Fruit fly (Drosophila melanogaster) S2 (cell line): ENCODE measurements around the gene mtsh.

ENCODE experiments used
- CG8478 ChIP-seq: fragments of >200 bp; optimal IDR thresholded peaks from 2 replicates; lab custom pipeline; 2018
- CTCF ChIP-seq, 2 experiments: fragments of >200 bp; optimal IDR thresholded peaks; 2 replicates each; lab custom pipeline; 2018

mtsh gene

dm6 chr2L:8319858-8320525 lies at the start of gene mtsh, which contains the start of gene strat:
TSS of gene mtsh (minus strand) at chr2L:8319908.
TSS of gene strat (plus strand) at chr2L:8320328.
- TF ChIP-seq CTCF (optimal IDR thresholded peaks at IDR 0.05; lab: Kevin White, UChicago) (no peak), CG8478 (no peak)

DNA sequence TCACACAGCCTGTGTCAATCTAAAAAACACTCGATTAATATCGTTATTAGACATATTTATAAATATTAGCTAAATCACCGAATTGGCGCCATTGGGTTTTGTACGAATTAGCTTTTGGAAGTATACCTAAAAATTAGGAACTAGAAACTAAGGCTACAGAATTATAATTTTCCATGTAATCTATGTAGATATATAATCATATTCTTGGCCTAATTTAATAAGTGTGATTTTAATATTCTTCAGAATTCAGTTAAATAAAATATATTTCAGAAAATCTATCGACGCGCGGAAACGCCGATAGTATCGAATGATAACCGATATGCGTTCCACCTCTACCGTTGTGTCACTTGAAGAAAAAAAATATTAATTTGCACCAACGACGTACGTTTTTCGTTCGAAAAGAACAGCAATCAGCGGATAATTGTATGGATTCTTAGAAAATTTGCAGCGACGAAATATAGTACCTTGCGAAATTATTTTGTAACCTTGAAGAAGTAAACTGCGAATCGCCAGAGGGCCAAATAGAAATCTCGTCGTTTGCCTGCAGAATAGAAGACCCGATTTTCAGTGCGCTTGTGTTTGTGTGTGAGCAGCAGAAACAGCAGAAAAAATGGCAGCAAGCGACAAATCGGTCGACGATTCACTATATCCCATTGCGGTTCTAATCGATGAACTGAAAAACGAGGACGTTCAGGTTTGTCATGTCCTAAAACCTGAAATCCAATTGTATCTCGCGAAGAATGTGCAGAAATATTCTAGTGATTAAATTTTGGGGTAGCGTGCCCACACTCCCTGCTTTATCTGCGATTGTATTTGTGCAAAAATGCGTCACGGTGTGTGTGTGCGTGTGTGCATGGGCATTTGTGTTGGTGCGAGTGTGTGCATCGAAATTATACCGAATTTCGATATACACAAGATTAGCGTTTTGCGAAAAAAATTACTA lies 46.3 kb upstream of the mtsh start, which contains the start of gene Pp2A-29B:
Pp2A-29B (plus strand) TSS at position 338 of the 943 bp plus-strand sequence.
- no peak for TF ChIP-seq CG8478
- TF ChIP-seq CTCF (optimal IDR thresholded peaks at IDR 0.05; lab: Kevin White, UChicago) = no peak

DNA sequence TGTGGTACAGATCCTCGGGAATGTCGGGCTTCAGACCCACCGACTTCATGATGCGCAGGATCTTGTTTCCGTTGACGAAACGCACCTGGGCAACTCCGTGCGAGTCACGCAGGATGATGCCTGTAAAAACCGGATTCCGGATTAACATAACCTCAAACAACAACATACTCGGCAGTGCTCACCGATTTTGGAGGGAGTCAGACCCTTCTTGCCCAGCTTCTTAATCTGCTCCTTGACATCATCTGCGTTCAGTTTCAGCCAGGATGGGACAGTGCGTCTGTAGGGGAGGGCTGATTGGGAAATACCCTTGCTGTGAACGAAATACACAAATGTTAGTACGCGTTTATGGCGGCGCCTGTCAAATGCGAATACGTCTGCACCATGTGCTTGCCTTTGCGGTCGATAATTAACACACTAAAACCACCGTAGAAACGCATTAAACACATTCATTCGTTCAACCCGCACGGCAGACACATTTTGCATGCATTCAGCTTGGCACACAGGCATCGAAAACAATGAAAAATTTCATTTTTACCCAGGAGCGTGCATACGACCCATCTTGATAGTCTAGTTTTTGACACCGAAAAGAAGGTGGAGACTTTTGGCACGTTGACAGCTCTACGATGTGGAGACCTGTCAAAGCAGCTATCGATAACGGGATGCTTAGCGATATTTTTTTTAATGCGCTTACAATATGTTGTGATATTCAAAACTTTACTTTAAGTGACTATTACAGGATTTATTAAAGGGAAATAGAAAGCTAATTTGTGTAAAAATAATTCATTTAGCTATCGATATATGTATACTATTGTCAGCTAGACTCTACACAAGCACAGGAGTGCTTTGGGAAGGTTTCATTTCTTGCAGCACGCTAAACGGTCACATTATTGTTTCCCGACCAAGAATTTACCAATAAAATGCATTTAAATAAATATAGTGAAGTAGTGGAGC lies 44.6 kb upstream of the mtsh start, which contains the start of the genes RpS13 and CSN8:
RpS13 (minus strand) TSS at position 657 of the 951 bp plus-strand sequence.
CSN8 (plus strand) TSS at position 850 of the 951 bp plus-strand sequence.
- no peak for TF ChIP-seq CTCF (optimal IDR thresholded peaks at IDR 0.05; lab: Kevin White, UChicago)
- no peak for TF ChIP-seq CG8478

DNA sequence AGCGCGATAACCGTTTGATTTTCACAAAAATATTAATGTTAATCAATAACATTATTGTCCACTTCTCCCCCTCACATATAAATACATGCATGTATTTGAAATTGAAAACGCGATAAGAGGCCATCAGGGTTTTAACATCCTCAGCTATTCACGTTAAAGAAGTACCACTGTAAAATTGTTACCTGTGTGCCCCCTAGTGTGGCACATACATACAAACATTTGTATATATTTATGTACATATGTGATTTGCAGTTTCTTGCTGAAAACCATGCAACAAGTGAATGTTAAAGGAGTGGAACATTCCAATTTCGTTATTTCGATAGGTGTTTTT lies 43.2 kb upstream of the mtsh start:
- TF ChIP-seq CG8478 (no peak), CTCF (optimal IDR thresholded peaks at IDR 0.05; lab: Kevin White, UChicago) (no peak)

DNA sequence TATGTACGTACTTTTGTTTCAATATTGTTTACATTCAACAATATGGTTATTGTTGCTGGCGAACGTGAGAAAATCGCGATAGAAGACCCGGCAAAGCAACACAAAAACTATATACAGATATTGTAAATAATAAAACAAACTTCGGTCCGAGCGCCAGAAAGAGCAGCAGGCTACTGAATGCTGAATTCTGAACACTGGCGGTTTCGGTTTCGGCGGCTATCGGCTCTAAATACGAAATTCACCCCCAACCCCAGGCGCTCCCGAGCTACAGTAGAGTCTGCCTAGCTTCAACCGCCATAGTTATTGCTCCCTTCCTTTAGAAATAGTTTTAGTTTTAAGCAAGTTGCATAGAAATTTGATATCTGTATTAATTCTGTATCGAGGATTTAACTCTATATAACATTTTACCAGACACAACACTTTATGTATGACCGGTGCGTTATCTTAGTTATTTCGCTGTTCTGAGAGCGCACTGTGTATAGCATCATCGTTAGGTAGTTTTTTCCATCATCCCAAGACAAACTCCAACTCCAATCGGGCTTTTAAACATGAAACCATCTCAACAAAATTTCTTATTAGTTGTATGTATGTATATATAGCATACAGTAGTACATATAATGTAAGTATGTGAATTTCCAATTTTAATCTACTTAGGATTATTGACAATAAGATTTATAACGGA lies 42.7 kb upstream of the mtsh start, which contains the start of gene CG7627:
CG7627 (minus strand) TSS at position 197 of the 682 bp plus-strand sequence.
- TF ChIP-seq CTCF (optimal IDR thresholded peaks at IDR 0.05; lab: Kevin White, UChicago) = no peak
- no peak for TF ChIP-seq CG8478

DNA sequence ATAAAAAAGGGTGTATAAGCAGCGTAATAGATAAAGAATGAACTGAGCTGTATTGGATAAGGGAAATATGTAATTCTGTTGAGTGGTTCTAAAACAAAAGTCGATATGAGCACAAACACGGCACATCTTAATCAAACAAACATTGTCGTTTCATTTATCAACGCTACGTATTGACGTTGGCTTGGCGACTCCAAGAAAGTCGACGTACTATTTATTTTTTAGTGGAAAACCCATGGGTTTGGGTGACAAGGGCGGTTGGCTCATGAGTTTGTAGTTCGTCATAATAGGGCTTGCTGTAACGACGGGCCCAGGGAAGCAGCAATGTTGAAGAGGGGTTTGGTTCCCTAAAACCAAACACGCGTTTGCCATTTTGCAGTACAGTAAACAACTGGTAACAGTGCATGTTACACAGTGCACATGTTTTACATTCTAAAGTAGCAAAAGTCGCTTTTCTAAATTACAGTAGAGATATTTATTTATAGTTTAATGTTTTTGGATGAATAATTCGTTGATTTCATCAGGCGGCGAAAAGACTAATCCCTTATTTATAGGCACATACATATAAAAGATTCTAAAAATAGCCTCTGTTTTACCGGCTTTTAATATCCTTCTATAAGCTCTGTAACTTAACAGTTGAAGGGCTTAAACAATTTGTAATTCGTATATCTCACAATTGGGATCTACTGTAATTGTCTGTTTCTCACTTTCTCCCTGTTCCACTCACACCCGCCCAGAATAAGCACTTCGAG lies 41.7 kb upstream of the mtsh start:
- TF ChIP-seq CG8478 (no peak), CTCF (optimal IDR thresholded peaks at IDR 0.05; lab: Kevin White, UChicago) (no peak)

- TF ChIP-seq CG8478 (no peak), CTCF (optimal IDR thresholded peaks at IDR 0.05; lab: Kevin White, UChicago) (no peak)
These were observed 35.7 kb upstream of the mtsh start for dm6 chr2L:8355419-8355818.

- TF ChIP-seq CTCF (optimal IDR thresholded peaks at IDR 0.05; lab: Kevin White, UChicago) (no peak), CG8478 (no peak)
These were observed 32.2 kb upstream of the mtsh start, which contains the start of gene Mur29B for dm6 chr2L:8351864-8352263. TSS of gene Mur29B (plus strand) at chr2L:8352187.

dm6 chr2L:8351333-8351732 lies 31.6 kb upstream of the mtsh start:
- TF ChIP-seq CG8478 = no peak
- TF ChIP-seq CTCF (optimal IDR thresholded peaks at IDR 0.05; lab: Kevin White, UChicago) = no peak

DNA sequence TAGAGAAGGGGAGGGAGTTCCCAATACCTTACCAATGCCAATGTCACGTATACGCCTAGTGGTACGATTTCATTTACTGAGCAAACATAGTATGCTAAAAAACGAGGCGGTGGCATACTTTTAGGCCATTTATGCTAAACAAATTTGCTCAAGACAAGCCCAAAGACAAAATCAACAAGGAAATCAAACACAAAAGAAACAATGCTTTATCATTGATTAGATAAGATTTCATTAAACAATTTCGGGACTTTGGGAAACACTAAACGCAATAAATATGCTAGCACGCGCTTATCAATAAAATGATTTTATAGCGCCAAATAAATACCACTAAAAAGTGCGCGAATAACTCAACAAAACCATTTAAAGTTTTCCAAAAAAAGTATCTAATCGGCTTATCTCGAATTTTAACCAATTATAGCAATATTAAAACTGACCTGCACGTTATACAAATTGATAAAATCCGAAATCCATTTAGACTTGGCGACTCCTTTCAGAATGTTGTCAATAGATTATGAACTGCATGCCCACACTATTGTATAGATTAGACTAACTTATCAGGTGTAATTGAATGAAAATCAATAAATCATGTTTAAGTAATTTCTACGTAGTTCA lies 31.0 kb upstream of the mtsh start:
- TF ChIP-seq CTCF (optimal IDR thresholded peaks at IDR 0.05; lab: Kevin White, UChicago) (no peak), CG8478 (no peak)

DNA sequence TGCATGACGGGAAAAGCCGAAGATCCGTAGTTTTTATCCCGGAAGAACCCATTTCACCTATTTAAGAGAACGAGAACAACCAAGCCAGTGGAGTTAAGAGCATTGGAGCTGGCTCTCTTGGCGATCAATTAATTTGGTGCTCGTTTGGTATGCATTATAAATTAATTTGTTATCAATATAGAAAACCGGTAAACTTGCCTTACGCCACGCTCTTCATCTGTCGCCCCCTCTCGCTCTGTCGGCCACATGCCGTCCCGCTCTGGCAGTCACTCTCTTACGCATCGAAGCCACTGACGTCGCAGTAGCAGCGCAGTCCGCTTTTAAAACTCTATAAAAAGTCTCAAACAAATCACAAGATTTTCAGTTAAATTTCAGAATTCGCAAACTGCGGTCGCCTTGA lies 26.6 kb upstream of the mtsh start, which contains the start of gene CG7778:
CG7778 (plus strand) TSS at position 361 of the 400 bp plus-strand sequence.
- TF ChIP-seq CTCF (optimal IDR thresholded peaks at IDR 0.05; lab: Kevin White, UChicago) (no peak), CG8478 (no peak)

- TF ChIP-seq CG8478 (no peak), CTCF (optimal IDR thresholded peaks at IDR 0.05; lab: Kevin White, UChicago) (no peak)
These were observed 24.8 kb upstream of the mtsh start for dm6 chr2L:8344536-8344935.

dm6 chr2L:8342395-8342794 lies 22.7 kb upstream of the mtsh start, which contains the start of gene CG14273:
TSS of gene CG14273 (plus strand) at chr2L:8342695.
- TF ChIP-seq CG8478 (no peak), CTCF (optimal IDR thresholded peaks at IDR 0.05; lab: Kevin White, UChicago) (no peak)
